Worm (Caenorhabditis elegans) whole organism, early embryonic: ENCODE results near the gene fbxl-2.
"Not testable (repeated sequence)": the region's sequence is repeated elsewhere in the genome, so short reads cannot be mapped to it uniquely, and the experiment has no call there.

ENCODE experiments used
- B0310.2 ChIP-seq: sonication (generic microtip); optimal IDR thresholded peaks from 2 replicates; lab custom pipeline; 2016; ENCODE audit warnings: mild to moderate bottlenecking, missing genetic modification characterization, missing compliant biosample characterization
- F13C5.2 ChIP-seq: sonication (generic microtip); optimal IDR thresholded peaks from 2 replicates; lab custom pipeline; 2017; ENCODE audit warnings: mild to moderate bottlenecking, missing genetic modification characterization, inconsistent platforms, missing compliant biosample characterization
- aly-1 ChIP-seq: sonication (generic microtip); optimal IDR thresholded peaks from 2 replicates; lab custom pipeline; 2016; ENCODE audit warnings: missing genetic modification characterization, missing compliant biosample characterization
- ama-1 ChIP-seq: fragments of 150-350 bp; optimal IDR thresholded peaks from 2 replicates; lab custom pipeline; 2014
- ceh-13 ChIP-seq: fragments of 200-800 bp; sonication (Bioruptor generic); optimal IDR thresholded peaks from 2 replicates; lab custom pipeline; 2018; ENCODE audit warnings: mild to moderate bottlenecking, missing genetic modification characterization, missing compliant biosample characterization
- ceh-36 ChIP-seq: sonication (generic microtip); optimal IDR thresholded peaks from 2 replicates; lab custom pipeline; 2016; ENCODE audit warnings: missing genetic modification characterization, inconsistent platforms, missing compliant biosample characterization
- ets-7 ChIP-seq: sonication (generic microtip); optimal IDR thresholded peaks from 2 replicates; lab custom pipeline; 2016; ENCODE audit warnings: missing genotype, missing genetic modification characterization, missing compliant biosample characterization
- flt-1 ChIP-seq: fragments of 200-800 bp; sonication (Bioruptor generic); IDR thresholded peaks from 2 replicates; pipeline ENCODE4 v1.3.6; 2022; ENCODE audit warnings: missing genetic modification characterization, missing compliant biosample characterization
- hmbx-1 ChIP-seq: sonication (generic microtip); optimal IDR thresholded peaks from 2 replicates; lab custom pipeline; 2016; ENCODE audit warnings: mild to moderate bottlenecking, missing genetic modification characterization, missing compliant biosample characterization
- hmg-4 ChIP-seq: fragments of 200-800 bp; sonication (Bioruptor generic); optimal IDR thresholded peaks from 2 replicates; lab custom pipeline; 2018; ENCODE audit warnings: mild to moderate bottlenecking, missing genetic modification characterization, missing compliant biosample characterization
- hnd-1 ChIP-seq: sonication (generic microtip); optimal IDR thresholded peaks from 2 replicates; lab custom pipeline; 2016; ENCODE audit warnings: missing genetic modification characterization, missing compliant biosample characterization
- pes-1 ChIP-seq: fragments of 200-800 bp; sonication (Bioruptor generic); IDR thresholded peaks from 2 replicates; pipeline ENCODE4 v1.3.6; 2022; ENCODE audit warnings: missing genetic modification reagents, missing genetic modification characterization, missing compliant biosample characterization
- scrt-1 ChIP-seq: fragments of 200-800 bp; sonication (Bioruptor generic); IDR thresholded peaks from 2 replicates; pipeline ENCODE4 v1.3.6; 2022; ENCODE audit warnings: missing genetic modification characterization, missing compliant biosample characterization
- sea-1 ChIP-seq: fragments of 200-800 bp; sonication (Bioruptor generic); conservative IDR thresholded peaks from 2 replicates; pipeline ENCODE4 v1.3.6; 2022; ENCODE audit warnings: missing genetic modification characterization, missing compliant biosample characterization
- tbx-11 ChIP-seq: fragments of 200-800 bp; sonication (Bioruptor generic); IDR thresholded peaks from 2 replicates; pipeline ENCODE4 v1.3.6; 2022; ENCODE audit warnings: missing genetic modification characterization, missing compliant biosample characterization
- tbx-37 ChIP-seq: fragments of 200-800 bp; sonication (Bioruptor generic); conservative IDR thresholded peaks from 2 replicates; pipeline ENCODE4 v1.3.6; 2022; ENCODE audit warnings: missing genetic modification reagents, missing genetic modification characterization, missing compliant biosample characterization
- tra-4 ChIP-seq: sonication (generic microtip); optimal IDR thresholded peaks from 2 replicates; lab custom pipeline; 2017; ENCODE audit warnings: missing genetic modification characterization, missing compliant biosample characterization

Gene fbxl-2

DNA sequence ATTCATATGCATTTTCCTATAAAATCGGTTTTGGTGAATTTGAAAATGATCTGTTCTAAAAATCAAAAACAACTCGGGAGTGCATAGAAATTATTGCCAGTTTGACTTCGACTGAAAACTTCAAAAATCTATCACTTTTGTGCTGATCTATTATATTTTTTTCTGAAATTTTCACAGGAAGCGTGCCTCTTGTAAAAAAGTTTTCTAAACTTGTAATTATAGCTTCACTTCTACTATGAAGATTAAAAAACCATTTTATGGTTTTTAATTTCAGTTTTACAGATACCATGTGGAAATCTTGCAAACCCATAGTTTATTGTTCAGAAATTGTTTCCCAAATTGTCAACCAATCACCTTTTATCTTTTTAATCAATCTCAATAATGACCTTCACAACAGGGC, 23.0 kb upstream of the fbxl-2 start, which contains the start of gene F17C8.9:
TSS of gene F17C8.9 (plus strand) at position 301 of the 400 bp plus-strand sequence.
- no peak for TF ChIP-seq ets-7 (tag; lab: Kevin White, UChicago)

ce11 chrIII:4735443-4735842, 21.6 kb upstream of the fbxl-2 start, which contains the start of gene F17C8.7:
Gene F17C8.7 (plus strand): TSS chrIII:4735743.
- no peak for TF ChIP-seq ama-1
- TF ChIP-seq flt-1: no peak
- TF ChIP-seq aly-1 (tag; lab: Kevin White, UChicago): no peak
- TF ChIP-seq hmbx-1 (tag; lab: Kevin White, UChicago): no peak
- TF ChIP-seq hnd-1 (tag; lab: Kevin White, UChicago): no peak
- TF ChIP-seq tbx-11 (GFP tag; lab: Robert Waterston, UW): no peak
- no peak for TF ChIP-seq F13C5.2 (tag; lab: Kevin White, UChicago)
- TF ChIP-seq hmg-4 (GFP tag; lab: Kevin White, UChicago): no peak

ce11 chrIII:4739975-4740374, 17.1 kb upstream of the fbxl-2 start, which contains the start of gene ras-2:
Gene ras-2 (minus strand): TSS chrIII:4740075.
- TF ChIP-seq tbx-37 (GFP tag; lab: Robert Waterston, UW) (no peak), pes-1 (no peak), hnd-1 (tag; lab: Kevin White, UChicago) (no peak), ama-1 (no peak), ceh-13 (no peak), hmbx-1 (tag; lab: Kevin White, UChicago) (no peak)

DNA sequence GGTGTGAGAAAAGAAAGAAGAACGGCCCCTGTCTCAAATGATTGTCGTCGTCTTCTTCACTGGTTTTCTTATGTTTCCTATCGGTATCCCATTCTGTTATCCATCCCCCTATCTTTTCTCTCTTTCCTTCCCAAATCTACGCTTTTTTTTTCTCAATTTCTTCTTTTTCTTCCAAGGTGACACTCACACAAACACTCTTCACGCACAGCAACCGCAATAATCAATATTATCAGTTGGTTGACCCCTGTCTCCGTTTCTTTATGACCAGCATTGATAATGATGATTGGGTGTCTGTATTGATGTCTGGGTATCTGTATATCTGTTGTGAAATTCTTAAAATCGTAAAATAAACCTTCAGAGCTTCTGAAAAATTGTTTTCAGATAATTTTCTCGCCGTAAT, 16.2 kb upstream of the fbxl-2 start:
- TF ChIP-seq ama-1 (no peak), hnd-1 (tag; lab: Kevin White, UChicago) (no peak), sea-1 (no peak)

ce11 chrIII:4742620-4743019, 14.4 kb upstream of the fbxl-2 start, which contains the start of gene twk-6:
Gene twk-6 (plus strand): TSS chrIII:4742920.
- not testable (repeated sequence) for TF ChIP-seq aly-1, F13C5.2, B0310.2 (tag; lab: Kevin White, UChicago)

DNA sequence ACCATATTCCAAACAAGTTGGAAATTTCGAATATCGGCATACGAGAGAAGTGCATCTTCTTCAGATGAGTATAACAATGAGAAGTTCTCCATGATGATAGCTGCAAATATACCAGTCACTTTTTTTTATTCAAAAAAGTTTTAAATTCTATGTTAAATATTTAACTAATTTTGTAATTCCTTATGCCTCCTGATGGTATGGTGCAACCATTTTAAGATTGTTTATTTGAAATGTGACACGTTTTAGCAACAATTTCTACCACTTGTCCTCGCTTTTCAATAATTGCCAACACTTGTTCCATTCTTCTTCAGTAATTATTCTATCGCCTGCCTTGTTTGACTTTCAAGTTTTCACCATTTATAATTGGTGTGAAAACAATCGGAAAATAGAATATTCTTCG, 11.1 kb upstream of the fbxl-2 start, which contains the start of gene F17C8.6:
TSS of gene F17C8.6 (minus strand) at position 101 of the 400 bp plus-strand sequence.
- TF ChIP-seq aly-1 (tag; lab: Kevin White, UChicago): no peak
- no peak for TF ChIP-seq ceh-36
- no peak for TF ChIP-seq hmbx-1 (tag; lab: Kevin White, UChicago)
- no peak for TF ChIP-seq ets-7 (tag; lab: Kevin White, UChicago)
- no peak for TF ChIP-seq hnd-1 (tag; lab: Kevin White, UChicago)
- TF ChIP-seq tbx-11 (GFP tag; lab: Robert Waterston, UW): no peak
- no peak for TF ChIP-seq scrt-1 (GFP tag; lab: Robert Waterston, UW)
- TF ChIP-seq ceh-13: no peak
- TF ChIP-seq flt-1: no peak
- TF ChIP-seq B0310.2 (tag; lab: Kevin White, UChicago): no peak
- TF ChIP-seq sea-1: no peak
- TF ChIP-seq tbx-37 (GFP tag; lab: Robert Waterston, UW): no peak
- no peak for TF ChIP-seq F13C5.2 (tag; lab: Kevin White, UChicago)
- TF ChIP-seq pes-1: no peak
- TF ChIP-seq hmg-4 (GFP tag; lab: Kevin White, UChicago): no peak
- no peak for TF ChIP-seq ama-1
- no peak for TF ChIP-seq tra-4 (tag; lab: Kevin White, UChicago)

DNA sequence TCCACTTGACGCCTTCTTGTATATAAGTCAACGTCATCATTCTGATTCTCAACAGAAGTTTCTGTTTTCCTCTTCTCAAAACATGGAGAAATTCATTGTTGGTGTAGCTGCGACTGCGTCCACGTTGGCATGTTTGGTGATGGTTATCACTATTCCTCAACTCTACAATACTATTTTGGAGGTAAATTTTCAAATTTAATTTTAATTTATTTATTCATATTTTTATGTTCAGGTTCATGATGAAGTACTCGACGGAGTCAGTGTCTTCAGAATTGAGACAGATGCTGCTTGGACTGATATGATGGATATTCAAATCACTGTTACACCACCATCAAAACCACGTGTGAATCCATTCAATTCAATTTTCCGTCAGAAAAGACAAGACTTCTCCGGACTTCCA, 9.0 kb upstream of the fbxl-2 start, which contains the start of gene col-89:
TSS of gene col-89 (plus strand) at position 19 of the 400 bp plus-strand sequence.
- TF ChIP-seq ceh-36: no peak
- TF ChIP-seq ets-7 (tag; lab: Kevin White, UChicago): no peak
- no peak for TF ChIP-seq ceh-13
- no peak for TF ChIP-seq tbx-11 (GFP tag; lab: Robert Waterston, UW)
- TF ChIP-seq sea-1: no peak
- no peak for TF ChIP-seq tra-4 (tag; lab: Kevin White, UChicago)
- TF ChIP-seq flt-1: no peak
- TF ChIP-seq hmg-4 (GFP tag; lab: Kevin White, UChicago): no peak
- no peak for TF ChIP-seq B0310.2 (tag; lab: Kevin White, UChicago)

- TF ChIP-seq B0310.2 (tag; lab: Kevin White, UChicago) (no peak), tbx-37 (GFP tag; lab: Robert Waterston, UW) (no peak), tra-4 (tag; lab: Kevin White, UChicago) (no peak), ama-1 (no peak)
Measured at ce11 chrIII:4748666-4749065, 8.4 kb upstream of the fbxl-2 start.

ce11 chrIII:4754001-4754561, 3.0 kb upstream of the fbxl-2 start, which contains the start of the genes rps-0 and rbg-3:
Gene rps-0 (minus strand): TSS chrIII:4754051.
Gene rbg-3 (plus strand): TSS chrIII:4754424.
- no peak for TF ChIP-seq flt-1
- no peak for TF ChIP-seq tra-4 (tag; lab: Kevin White, UChicago)
- no peak for TF ChIP-seq sea-1
- TF ChIP-seq ceh-13: no peak
- TF ChIP-seq F13C5.2 (tag; lab: Kevin White, UChicago): peak; percentile 80
- TF ChIP-seq aly-1 (tag; lab: Kevin White, UChicago): no peak
